Worm (Caenorhabditis elegans) whole organism, mixed stage, embryonic: Measurements from ENCODE around the gene C03H5.3.

Experiments used
- bed-3 ChIP-seq: fragments of 200-800 bp; sonication (Bioruptor generic); optimal IDR thresholded peaks from 3 replicates; lab custom pipeline; 2018; ENCODE audit warnings: mild to moderate bottlenecking, missing genetic modification characterization, moderate library complexity, missing compliant biosample characterization
- blmp-1 ChIP-seq: fragments of 150-350 bp; optimal IDR thresholded peaks from 2 replicates; lab custom pipeline; 2014; ENCODE audit warnings: missing biosample characterization, missing genetic modification characterization
- ceh-39 ChIP-seq: fragments of 150-350 bp; optimal IDR thresholded peaks from 2 replicates; lab custom pipeline; 2014; ENCODE audit warnings: missing biosample characterization, missing genetic modification characterization
- ceh-43 ChIP-seq: fragments of 200-800 bp; sonication (Bioruptor generic); optimal IDR thresholded peaks from 2 replicates; lab custom pipeline; 2018; ENCODE audit warnings: mild to moderate bottlenecking, missing genetic modification characterization, moderate library complexity, missing compliant biosample characterization
- ceh-83 ChIP-seq: fragments of 200-800 bp; sonication (Bioruptor generic); optimal IDR thresholded peaks from 2 replicates; lab custom pipeline; 2018; ENCODE audit warnings: mild to moderate bottlenecking, missing genetic modification characterization, missing compliant biosample characterization
- ces-1 ChIP-seq: fragments of 150-350 bp; optimal IDR thresholded peaks from 2 replicates; lab custom pipeline; 2014; ENCODE audit warnings: missing biosample characterization, missing genetic modification reagents, missing genetic modification characterization
- cnd-1 ChIP-seq: fragments of 200-800 bp; sonication (Bioruptor generic); optimal IDR thresholded peaks from 2 replicates; lab custom pipeline; 2018; ENCODE audit warnings: mild to moderate bottlenecking, missing genetic modification characterization, missing compliant biosample characterization
- drap-1 ChIP-seq: fragments of 200-800 bp; sonication (Bioruptor generic); optimal IDR thresholded peaks from 3 replicates; lab custom pipeline; 2018; ENCODE audit warnings: mild to moderate bottlenecking, missing genetic modification characterization, missing compliant biosample characterization
- elt-1 ChIP-seq: sonication (generic microtip); optimal IDR thresholded peaks from 2 replicates; lab custom pipeline; 2017; ENCODE audit warnings: missing genetic modification characterization, mild to moderate bottlenecking, missing compliant biosample characterization, antibody characterized with exemption, moderate library complexity, borderline replicate concordance; ENCODE audit not compliant: insufficient read depth
- elt-3 ChIP-seq: fragments of 150-350 bp; optimal IDR thresholded peaks from 2 replicates; lab custom pipeline; 2014; ENCODE audit warnings: missing biosample characterization, missing genetic modification characterization
- flh-1 ChIP-seq: fragments of 200-800 bp; sonication (Bioruptor generic); optimal IDR thresholded peaks from 2 replicates; lab custom pipeline; 2018; ENCODE audit warnings: mild to moderate bottlenecking, missing genetic modification characterization, moderate library complexity, missing compliant biosample characterization
- ham-2 ChIP-seq: fragments of 200-800 bp; sonication (Bioruptor generic); optimal IDR thresholded peaks from 2 replicates; lab custom pipeline; 2018; ENCODE audit warnings: mild to moderate bottlenecking, missing genetic modification characterization, missing compliant biosample characterization
- hlh-1 ChIP-seq: fragments of 150-350 bp; optimal IDR thresholded peaks from 2 replicates; lab custom pipeline; 2014; ENCODE audit warnings: missing biosample characterization, missing genetic modification reagents, missing genetic modification characterization
- lin-13 ChIP-seq: fragments of 150-350 bp; optimal IDR thresholded peaks from 2 replicates; lab custom pipeline; 2014; ENCODE audit warnings: missing biosample characterization, missing genetic modification characterization
- lin-32 ChIP-seq: fragments of 200-800 bp; sonication (Bioruptor generic); optimal IDR thresholded peaks from 2 replicates; lab custom pipeline; 2018; ENCODE audit warnings: mild to moderate bottlenecking, missing genetic modification characterization, missing compliant biosample characterization
- mab-5 ChIP-seq: fragments of 150-350 bp; optimal IDR thresholded peaks from 2 replicates; lab custom pipeline; 2014; ENCODE audit warnings: missing biosample characterization, missing genetic modification characterization
- mep-1 ChIP-seq: fragments of 150-350 bp; optimal IDR thresholded peaks from 2 replicates; lab custom pipeline; 2017; ENCODE audit warnings: missing biosample characterization, missing genetic modification reagents, missing genetic modification characterization, inconsistent platforms
- mls-2 ChIP-seq: sonication (generic microtip); optimal IDR thresholded peaks from 2 replicates; lab custom pipeline; 2016; ENCODE audit warnings: mild to moderate bottlenecking, missing genetic modification characterization, moderate library complexity, missing compliant biosample characterization
- nhr-2 ChIP-seq: fragments of 150-350 bp; optimal IDR thresholded peaks from 2 replicates; lab custom pipeline; 2014; ENCODE audit warnings: missing biosample characterization, missing genetic modification characterization
- nhr-237 ChIP-seq: fragments of 150-350 bp; optimal IDR thresholded peaks from 2 replicates; lab custom pipeline; 2014; ENCODE audit warnings: missing biosample characterization, missing genetic modification characterization
- nhr-28 ChIP-seq: fragments of 150-350 bp; optimal IDR thresholded peaks from 2 replicates; lab custom pipeline; 2014; ENCODE audit warnings: missing biosample characterization, missing genetic modification characterization
- nhr-76 ChIP-seq: sonication (generic microtip); optimal IDR thresholded peaks from 2 replicates; lab custom pipeline; 2017; ENCODE audit warnings: missing biosample characterization, missing genetic modification characterization
- pha-4 ChIP-seq: fragments of 150-350 bp; optimal IDR thresholded peaks from 2 replicates; lab custom pipeline; 2018; ENCODE audit warnings: missing biosample characterization, missing genetic modification reagents, missing genetic modification characterization
- sem-2 ChIP-seq: fragments of 200-800 bp; sonication (Bioruptor generic); optimal IDR thresholded peaks from 2 replicates; lab custom pipeline; 2018; ENCODE audit warnings: mild to moderate bottlenecking, missing genetic modification characterization, missing compliant biosample characterization
- snpc-4 ChIP-seq: fragments of 150-350 bp; optimal IDR thresholded peaks from 2 replicates; lab custom pipeline; 2014; ENCODE audit warnings: missing biosample characterization, missing genetic modification characterization
- sptf-1 ChIP-seq: sonication (generic microtip); optimal IDR thresholded peaks from 2 replicates; lab custom pipeline; 2017; ENCODE audit warnings: mild to moderate bottlenecking, missing genetic modification characterization, moderate library complexity, missing compliant biosample characterization
- tbx-8 ChIP-seq: fragments of 200-800 bp; sonication (Bioruptor generic); optimal IDR thresholded peaks from 2 replicates; lab custom pipeline; 2018; ENCODE audit warnings: mild to moderate bottlenecking, missing genetic modification characterization, moderate library complexity, missing compliant biosample characterization
- unc-39 ChIP-seq: fragments of 150-350 bp; optimal IDR thresholded peaks from 2 replicates; lab custom pipeline; 2014; ENCODE audit warnings: missing biosample characterization, missing genetic modification characterization
- unc-62 ChIP-seq: fragments of 150-350 bp; optimal IDR thresholded peaks from 2 replicates; lab custom pipeline; 2014; ENCODE audit warnings: missing biosample characterization, missing genetic modification reagents, missing genetic modification characterization
- zip-8 ChIP-seq: fragments of 150-350 bp; optimal IDR thresholded peaks from 2 replicates; lab custom pipeline; 2014; ENCODE audit warnings: missing biosample characterization, missing genetic modification characterization
- ztf-11 ChIP-seq: fragments of 150-350 bp; optimal IDR thresholded peaks from 2 replicates; lab custom pipeline; 2014; ENCODE audit warnings: missing biosample characterization, missing genetic modification characterization

The C03H5.3 gene

DNA sequence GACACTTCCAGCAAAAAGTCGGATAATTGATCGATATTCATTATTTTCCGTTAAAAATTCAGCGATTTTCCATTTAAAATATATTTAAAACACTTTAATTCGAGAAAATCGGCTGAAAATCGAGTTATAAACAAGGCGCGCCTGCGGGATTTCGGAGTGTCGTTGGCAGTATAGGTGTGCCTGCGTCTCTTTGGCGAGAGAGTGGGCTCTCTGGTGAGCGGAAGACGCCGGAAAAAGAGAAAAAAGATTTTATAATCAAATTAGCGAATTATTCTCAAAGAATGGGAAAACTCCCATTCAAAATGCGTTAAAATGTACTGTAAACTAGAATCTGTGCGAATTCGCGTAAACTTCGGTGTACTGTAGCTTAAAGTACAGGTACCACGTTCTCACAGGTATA, 38.2 kb upstream of the C03H5.3 start, which contains the start of gene D1069.3:
D1069.3 (minus strand) TSS at position 158 of the 400 bp plus-strand sequence.
- TF ChIP-seq ces-1 (GFP tag; lab: Kevin White, UChicago) (peak; percentile 87), snpc-4 (tag; lab: Kevin White, UChicago) (no peak), ham-2 (GFP tag; lab: Kevin White, UChicago) (no peak)
- TF ChIP-seq, all 35 proteins: peak for 1

DNA sequence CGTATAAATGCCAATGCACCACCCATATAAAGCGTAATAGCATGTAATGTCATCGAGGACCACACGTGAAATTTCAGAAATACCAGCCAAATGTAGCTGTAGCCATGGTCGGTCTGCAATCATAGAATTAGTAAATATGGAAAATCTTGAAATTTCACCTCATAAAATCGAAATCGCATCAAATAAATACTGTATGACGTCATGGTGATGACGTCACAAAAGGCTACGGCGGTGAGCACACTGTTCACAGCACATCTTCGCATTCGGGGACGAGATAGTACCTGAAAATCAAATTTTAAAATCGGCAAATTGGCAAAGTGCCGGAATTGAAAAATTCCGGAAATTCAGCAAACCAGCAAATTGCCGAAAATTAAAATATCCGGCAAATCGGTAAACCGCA, 36.1 kb upstream of the C03H5.3 start:
- TF ChIP-seq zip-8 (peak; percentile 96), snpc-4 (tag; lab: Kevin White, UChicago) (no peak), lin-13 (tag; lab: Kevin White, UChicago) (no peak), tbx-8 (no peak), nhr-28 (tag; lab: Kevin White, UChicago) (no peak), elt-3 (tag; lab: Kevin White, UChicago) (no peak)

DNA sequence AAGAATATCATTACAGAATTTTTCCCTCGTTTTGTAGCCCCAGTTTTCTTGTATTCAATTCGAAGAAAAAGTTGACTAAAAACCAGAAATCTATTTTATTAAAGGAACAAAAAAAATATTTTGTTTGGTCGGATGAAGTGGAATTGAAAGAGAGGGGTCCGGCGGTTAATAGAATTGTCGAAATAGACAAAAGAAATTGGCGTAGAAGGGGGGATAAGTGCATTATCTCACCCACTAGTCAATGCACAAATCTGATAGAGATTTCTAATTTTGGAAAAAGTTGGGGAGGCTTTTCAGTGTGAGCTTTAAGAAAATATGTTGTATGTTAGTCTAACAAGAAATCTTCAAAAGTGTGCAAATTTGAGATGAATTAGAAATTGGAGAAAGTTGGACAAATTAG, 31.4 kb upstream of the C03H5.3 start:
- TF ChIP-seq ces-1 (GFP tag; lab: Kevin White, UChicago) (peak; percentile 97), elt-3 (tag; lab: Kevin White, UChicago) (no peak)

DNA sequence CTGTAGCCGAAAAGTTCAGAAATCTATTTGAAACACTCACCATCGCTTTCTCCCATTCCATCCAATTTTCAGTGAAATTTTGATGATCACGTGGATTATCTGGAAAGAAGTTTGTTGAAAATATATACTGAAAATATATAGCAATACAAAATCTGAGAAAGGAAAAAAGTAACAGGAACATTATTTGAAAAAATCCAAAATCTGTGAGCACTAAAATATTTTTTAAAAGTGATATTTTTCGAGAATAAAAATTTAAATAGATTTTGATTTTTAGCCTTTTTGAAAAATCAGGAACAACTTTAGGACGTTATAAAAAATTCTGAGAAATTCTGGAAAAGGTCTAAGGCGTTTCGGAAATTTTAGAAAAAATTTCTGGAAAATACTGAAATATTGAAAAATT, 28.9 kb upstream of the C03H5.3 start, which contains the start of gene dmsr-4:
dmsr-4 (minus strand) TSS at position 101 of the 400 bp plus-strand sequence.
- TF ChIP-seq cnd-1 (tag; lab: Kevin White, UChicago) (no peak), sem-2 (no peak), mls-2 (tag; lab: Kevin White, UChicago) (no peak), ces-1 (GFP tag; lab: Kevin White, UChicago) (no peak), drap-1 (no peak), flh-1 (GFP tag; lab: Kevin White, UChicago) (no peak), mab-5 (tag; lab: Kevin White, UChicago) (no peak), lin-13 (tag; lab: Kevin White, UChicago) (no peak), bed-3 (GFP tag; lab: Kevin White, UChicago) (no peak), elt-3 (tag; lab: Kevin White, UChicago) (no peak), nhr-28 (tag; lab: Kevin White, UChicago) (no peak), blmp-1 (tag; lab: Kevin White, UChicago) (no peak), ceh-39 (tag; lab: Kevin White, UChicago) (no peak), hlh-1 (tag; lab: Kevin White, UChicago) (no peak), elt-1 (no peak), unc-62 (GFP tag; lab: Kevin White, UChicago) (no peak), tbx-8 (no peak), sptf-1 (tag; lab: Kevin White, UChicago) (no peak), lin-32 (GFP tag; lab: Kevin White, UChicago) (no peak)

DNA sequence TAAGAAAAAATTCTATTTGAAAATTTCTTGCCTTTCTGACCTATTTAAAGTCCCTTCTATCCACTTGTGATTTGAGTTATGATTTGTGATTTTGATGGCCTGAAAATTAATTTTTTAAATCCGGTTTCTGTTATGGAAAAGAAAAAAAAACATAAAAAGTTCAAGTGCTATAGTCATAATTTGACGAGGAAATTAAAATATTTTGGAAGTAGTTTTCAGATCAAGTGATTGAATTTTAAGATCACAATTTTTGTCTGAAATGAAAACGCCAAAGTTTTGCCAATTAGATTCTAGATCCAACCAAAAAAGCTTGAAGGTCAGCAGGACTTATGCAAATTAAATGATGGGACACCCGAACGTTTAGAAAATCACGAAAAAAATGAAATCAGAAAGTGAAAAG, 18.4 kb upstream of the C03H5.3 start, which contains the start of gene ptr-3:
ptr-3 (minus strand) TSS at position 101 of the 400 bp plus-strand sequence.
- TF ChIP-seq drap-1: no peak
- no peak for TF ChIP-seq mep-1 (tag; lab: Kevin White, UChicago)
- no peak for TF ChIP-seq ceh-43
- no peak for TF ChIP-seq blmp-1 (tag; lab: Kevin White, UChicago)
- no peak for TF ChIP-seq cnd-1 (tag; lab: Kevin White, UChicago)
- TF ChIP-seq lin-32 (GFP tag; lab: Kevin White, UChicago): no peak
- no peak for TF ChIP-seq ztf-11
- TF ChIP-seq lin-13 (tag; lab: Kevin White, UChicago): no peak
- TF ChIP-seq mab-5 (tag; lab: Kevin White, UChicago): no peak
- TF ChIP-seq nhr-2 (tag; lab: Kevin White, UChicago): no peak
- no peak for TF ChIP-seq snpc-4 (tag; lab: Kevin White, UChicago)
- no peak for TF ChIP-seq zip-8
- TF ChIP-seq bed-3 (GFP tag; lab: Kevin White, UChicago): no peak
- TF ChIP-seq unc-62 (GFP tag; lab: Kevin White, UChicago): no peak
- no peak for TF ChIP-seq tbx-8
- TF ChIP-seq sptf-1 (tag; lab: Kevin White, UChicago): no peak
- no peak for TF ChIP-seq sem-2
- no peak for TF ChIP-seq hlh-1 (tag; lab: Kevin White, UChicago)

DNA sequence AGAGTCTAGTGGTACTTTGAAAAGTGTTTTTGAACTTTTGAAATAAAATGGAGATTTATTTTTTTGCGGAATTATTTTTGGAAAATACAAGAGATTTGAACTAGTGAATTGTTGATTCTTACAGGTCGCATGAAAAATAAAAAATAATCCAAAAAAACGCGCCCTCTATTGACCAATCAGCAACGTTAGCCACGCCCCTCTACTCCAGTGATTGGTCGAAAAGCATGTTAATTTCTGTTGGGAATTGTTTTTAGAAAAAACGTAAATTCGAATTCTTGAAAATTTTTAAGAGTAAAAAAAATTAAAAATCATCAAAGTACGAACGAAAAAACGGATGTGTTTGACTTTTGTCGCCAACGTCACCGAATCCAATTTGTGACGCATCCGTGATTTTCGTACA, 15.5 kb upstream of the C03H5.3 start:
- TF ChIP-seq elt-3 (tag; lab: Kevin White, UChicago): no peak

DNA sequence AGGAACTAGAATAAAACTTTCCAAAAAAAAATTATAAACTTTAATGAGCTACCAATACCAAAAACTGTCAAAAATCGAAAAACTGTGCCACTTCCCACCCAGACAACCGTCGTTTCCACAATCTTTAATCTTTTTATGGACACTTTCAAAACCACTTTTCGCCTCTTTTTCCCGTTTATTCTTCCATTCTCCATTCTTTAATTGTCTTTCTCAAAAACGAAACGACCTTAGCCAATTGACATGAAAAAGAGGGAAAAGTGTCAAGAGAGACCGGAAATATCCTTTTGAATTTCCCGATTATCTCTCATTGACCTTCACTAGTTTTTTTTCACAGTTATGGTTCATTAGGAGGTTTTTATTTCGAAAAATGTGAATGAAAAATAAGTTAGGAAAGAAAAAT, 14.3 kb upstream of the C03H5.3 start:
- TF ChIP-seq ham-2 (GFP tag; lab: Kevin White, UChicago) (no peak), nhr-28 (tag; lab: Kevin White, UChicago) (no peak), ztf-11 (no peak), hlh-1 (tag; lab: Kevin White, UChicago) (no peak), tbx-8 (no peak), lin-13 (tag; lab: Kevin White, UChicago) (no peak), ceh-39 (tag; lab: Kevin White, UChicago) (no peak), mep-1 (tag; lab: Kevin White, UChicago) (no peak), unc-39 (tag; lab: Kevin White, UChicago) (no peak), nhr-237 (tag; lab: Kevin White, UChicago) (no peak), pha-4 (no peak), nhr-76 (tag; lab: Kevin White, UChicago) (no peak), ceh-83 (no peak), lin-32 (GFP tag; lab: Kevin White, UChicago) (no peak), unc-62 (GFP tag; lab: Kevin White, UChicago) (no peak)
